Fruit fly (Drosophila melanogaster) whole organism, wandering third instar larva: ENCODE results near the gene CG34289.

Experiments used
- Abd-B ChIP-seq: fragments of >200 bp; optimal IDR thresholded peaks from 2 replicates; lab custom pipeline; 2017; ENCODE audit warnings: missing biosample characterization, missing genetic modification characterization
- CG32264 ChIP-seq: fragments of 200-800 bp; sonication (Bioruptor generic); optimal IDR thresholded peaks from 2 replicates; lab custom pipeline; 2016; ENCODE audit warnings: missing biosample characterization, missing genetic modification characterization
- CG9705 ChIP-seq: fragments of 200-800 bp; sonication (Bioruptor generic); optimal IDR thresholded peaks from 2 replicates; lab custom pipeline; 2018; ENCODE audit warnings: missing biosample characterization, mild to moderate bottlenecking, missing genetic modification characterization
- CrebA ChIP-seq: fragments of 200-800 bp; sonication (Bioruptor generic); optimal IDR thresholded peaks from 2 replicates; lab custom pipeline; 2016; ENCODE audit warnings: missing biosample characterization, mild to moderate bottlenecking, missing genetic modification characterization, borderline replicate concordance
- Dfd ChIP-seq: fragments of >200 bp; optimal IDR thresholded peaks from 2 replicates; lab custom pipeline; 2017; ENCODE audit warnings: missing biosample characterization, missing genetic modification characterization
- Dif ChIP-seq: fragments of 200-275, 200-300 bp; sonication (Bioruptor generic); optimal IDR thresholded peaks from 2 replicates; lab custom pipeline; 2018; ENCODE audit warnings: missing biosample characterization, missing genetic modification characterization; ENCODE audit not compliant: partially characterized antibody
- GATAd ChIP-seq: sonication (Bioruptor generic); optimal IDR thresholded peaks from 2 replicates; lab custom pipeline; 2016; ENCODE audit warnings: missing biosample characterization, missing genetic modification characterization
- HLH106 ChIP-seq: fragments of 200-800 bp; optimal IDR thresholded peaks from 3 replicates; lab custom pipeline; 2019; ENCODE audit warnings: missing biosample characterization, mild to moderate bottlenecking, missing genetic modification characterization, moderate library complexity
- Hnf4 ChIP-seq: fragments of 200-800 bp; sonication (Bioruptor generic); optimal IDR thresholded peaks from 2 replicates; lab custom pipeline; 2016; ENCODE audit warnings: missing biosample characterization, mild to moderate bottlenecking, missing genetic modification characterization
- Hr78 ChIP-seq: fragments of >200 bp; optimal IDR thresholded peaks from 2 replicates; lab custom pipeline; 2017; ENCODE audit warnings: missing biosample characterization, missing genetic modification characterization
- Hr83 ChIP-seq: fragments of 200-300 bp; sonication (Bioruptor generic); optimal IDR thresholded peaks from 2 replicates; lab custom pipeline; 2016; ENCODE audit warnings: missing biosample characterization, mild to moderate bottlenecking, missing genetic modification characterization, moderate library complexity; ENCODE audit not compliant: poor library complexity, severe bottlenecking
- Jra ChIP-seq: sonication (Bioruptor generic); optimal IDR thresholded peaks from 2 replicates; lab custom pipeline; 2016; ENCODE audit warnings: missing biosample characterization, missing genetic modification characterization
- Mio ChIP-seq: sonication (Bioruptor generic); optimal IDR thresholded peaks from 2 replicates; lab custom pipeline; 2016; ENCODE audit warnings: missing biosample characterization, missing genetic modification characterization
- Myc ChIP-seq: fragments of >200 bp; optimal IDR thresholded peaks from 2 replicates; lab custom pipeline; 2017
- N ChIP-seq: fragments of >200 bp; optimal IDR thresholded peaks from 2 replicates; lab custom pipeline; 2018; ENCODE audit warnings: missing biosample characterization, missing external identifiers, missing genetic modification characterization
- OdsH ChIP-seq: fragments of 200-800 bp; sonication (Bioruptor generic); optimal IDR thresholded peaks from 2 replicates; lab custom pipeline; 2016; ENCODE audit warnings: missing biosample characterization, mild to moderate bottlenecking, missing genetic modification characterization
- Rel ChIP-seq, 2 experiments: fragments of 200-800 bp; sonication (Bioruptor generic) in 1 of 2; optimal IDR thresholded peaks; 2 replicates in 1 of 2; 3 replicates in 1 of 2; lab custom pipeline; 2016 to 2019; ENCODE audit warnings: mild to moderate bottlenecking in 2 of 2, missing biosample characterization in 2 of 2, missing genetic modification characterization in 2 of 2, moderate library complexity in 1 of 2
- Sp1 ChIP-seq: fragments of 200-800 bp; sonication (Bioruptor generic); optimal IDR thresholded peaks from 3 replicates; lab custom pipeline; 2019; ENCODE audit warnings: missing biosample characterization, mild to moderate bottlenecking, missing genetic modification characterization, moderate library complexity
- Vsx2 ChIP-seq: fragments of 200-300, 225-300 bp; sonication (Bioruptor generic); optimal IDR thresholded peaks from 2 replicates; lab custom pipeline; 2018; ENCODE audit warnings: missing biosample characterization, missing genetic modification characterization; ENCODE audit not compliant: partially characterized antibody
- br ChIP-seq: fragments of 200-800 bp; sonication (Bioruptor generic); optimal IDR thresholded peaks from 2 replicates; lab custom pipeline; 2016; ENCODE audit warnings: missing biosample characterization, missing genetic modification characterization
- brk ChIP-seq: fragments of 200-800 bp; sonication (Bioruptor generic); optimal IDR thresholded peaks from 2 replicates; lab custom pipeline; 2016; ENCODE audit warnings: missing biosample characterization, mild to moderate bottlenecking, missing genetic modification characterization
- dsf ChIP-seq: sonication (Bioruptor generic); optimal IDR thresholded peaks from 2 replicates; lab custom pipeline; 2016; ENCODE audit warnings: missing biosample characterization, missing genetic modification characterization, borderline replicate concordance
- ey ChIP-seq: fragments of 200-800 bp; sonication (Bioruptor generic); optimal IDR thresholded peaks from 2 replicates; lab custom pipeline; 2016; ENCODE audit warnings: missing biosample characterization, missing genetic modification characterization
- fru ChIP-seq: fragments of 200-800 bp; sonication (Bioruptor generic); optimal IDR thresholded peaks from 3 replicates; lab custom pipeline; 2016; ENCODE audit warnings: missing biosample characterization, mild to moderate bottlenecking, missing genetic modification characterization
- jim ChIP-seq: fragments of 175-275, 200-325 bp; sonication (Bioruptor generic); optimal IDR thresholded peaks from 2 replicates; lab custom pipeline; 2016; ENCODE audit warnings: missing biosample characterization, mild to moderate bottlenecking, missing genetic modification characterization
- lola ChIP-seq: fragments of >200 bp; optimal IDR thresholded peaks from 2 replicates; lab custom pipeline; 2017; ENCODE audit warnings: missing biosample characterization, missing genetic modification characterization
- pan ChIP-seq: fragments of >200 bp; optimal IDR thresholded peaks from 2 replicates; lab custom pipeline; 2017
- psq ChIP-seq: fragments of 200-800 bp; sonication (Bioruptor generic); optimal IDR thresholded peaks from 3 replicates; lab custom pipeline; 2017; ENCODE audit warnings: missing biosample characterization, mild to moderate bottlenecking, missing genetic modification characterization, moderate library complexity
- sage ChIP-seq: fragments of 200-800 bp; sonication (Bioruptor generic); optimal IDR thresholded peaks from 2 replicates; lab custom pipeline; 2016; ENCODE audit warnings: missing biosample characterization, mild to moderate bottlenecking, missing genetic modification characterization
- sv ChIP-seq: fragments of 200-800 bp; sonication (Bioruptor generic); optimal IDR thresholded peaks from 3 replicates; lab custom pipeline; 2016; ENCODE audit warnings: missing biosample characterization, missing genetic modification characterization
- tai ChIP-seq: sonication (Bioruptor generic); optimal IDR thresholded peaks from 2 replicates; lab custom pipeline; 2016; ENCODE audit warnings: missing biosample characterization, missing genetic modification characterization
- usp ChIP-seq: fragments of >200 bp; optimal IDR thresholded peaks from 2 replicates; lab custom pipeline; 2017; ENCODE audit warnings: missing biosample characterization, missing genetic modification characterization
- woc ChIP-seq: sonication (Bioruptor generic); optimal IDR thresholded peaks from 2 replicates; lab custom pipeline; 2016; ENCODE audit warnings: missing biosample characterization, mild to moderate bottlenecking, missing genetic modification characterization

The CG34289 gene

dm6 chr3R:23530886-23531285 is 23.6 kb upstream of the CG34289 start, which contains the start of gene CG10175:
CG10175 (minus strand) TSS chr3R:23530986.
- TF ChIP-seq tai (GFP tag; lab: Kevin White, UChicago) (no peak), GATAd (GFP tag; lab: Kevin White, UChicago) (no peak), Rel (GFP tag; optimal IDR thresholded peaks at IDR 0.05; lab: Kevin White, UChicago) (no peak), Rel (tag; optimal IDR thresholded peaks at IDR 0.05; lab: Kevin White, UChicago) (no peak), Jra (GFP tag; lab: Kevin White, UChicago) (no peak), CG9705 (GFP tag; lab: Kevin White, UChicago) (no peak)

dm6 chr3R:23527396-23527795 is 20.1 kb upstream of the CG34289 start:
- TF ChIP-seq Rel (GFP tag; optimal IDR thresholded peaks at IDR 0.05; lab: Kevin White, UChicago): no peak
- no peak for TF ChIP-seq Rel (tag; optimal IDR thresholded peaks at IDR 0.05; lab: Kevin White, UChicago)
- TF ChIP-seq dsf (GFP tag; lab: Kevin White, UChicago): no peak
- TF ChIP-seq jim (GFP tag; lab: Kevin White, UChicago): no peak
- no peak for TF ChIP-seq psq (GFP tag; lab: Kevin White, UChicago)
- no peak for TF ChIP-seq GATAd (GFP tag; lab: Kevin White, UChicago)
- TF ChIP-seq Vsx2 (GFP tag; lab: Kevin White, UChicago): no peak
- TF ChIP-seq Mio (GFP tag; lab: Kevin White, UChicago): no peak
- no peak for TF ChIP-seq usp (GFP tag; lab: Kevin White, UChicago)
- no peak for TF ChIP-seq Dif (GFP tag; lab: Kevin White, UChicago)
- TF ChIP-seq Hnf4: no peak
- TF ChIP-seq Jra (GFP tag; lab: Kevin White, UChicago): no peak
- no peak for TF ChIP-seq N
- no peak for TF ChIP-seq CG9705 (GFP tag; lab: Kevin White, UChicago)
- TF ChIP-seq Dfd (GFP tag; lab: Kevin White, UChicago): no peak
- no peak for TF ChIP-seq Abd-B (GFP tag; lab: Kevin White, UChicago)
- no peak for TF ChIP-seq OdsH
- TF ChIP-seq br (GFP tag; lab: Kevin White, UChicago): no peak
- no peak for TF ChIP-seq fru
- TF ChIP-seq, all 38 proteins: peak for 0

- TF ChIP-seq Dif (GFP tag; lab: Kevin White, UChicago): no peak
- no peak for TF ChIP-seq Rel (GFP tag; optimal IDR thresholded peaks at IDR 0.05; lab: Kevin White, UChicago)
- TF ChIP-seq Rel (tag; optimal IDR thresholded peaks at IDR 0.05; lab: Kevin White, UChicago): no peak
- no peak for TF ChIP-seq Jra (GFP tag; lab: Kevin White, UChicago)
- no peak for TF ChIP-seq GATAd (GFP tag; lab: Kevin White, UChicago)
- no peak for TF ChIP-seq brk
- TF ChIP-seq Vsx2 (GFP tag; lab: Kevin White, UChicago): no peak
- TF ChIP-seq Sp1 (GFP tag; lab: Kevin White, UChicago): no peak
- no peak for TF ChIP-seq pan (lab: Kevin White, UChicago)
- no peak for TF ChIP-seq HLH106
- no peak for TF ChIP-seq N
These were observed 18.8 kb upstream of the CG34289 start for dm6 chr3R:23526069-23526468.

- TF ChIP-seq sage: no peak
- no peak for TF ChIP-seq br (GFP tag; lab: Kevin White, UChicago)
- TF ChIP-seq Rel (GFP tag; optimal IDR thresholded peaks at IDR 0.05; lab: Kevin White, UChicago): no peak
- no peak for TF ChIP-seq Rel (tag; optimal IDR thresholded peaks at IDR 0.05; lab: Kevin White, UChicago)
- no peak for TF ChIP-seq OdsH
- TF ChIP-seq Myc: no peak
These were observed 15.0 kb upstream of the CG34289 start for dm6 chr3R:23522296-23522695.

- TF ChIP-seq usp (GFP tag; lab: Kevin White, UChicago) (no peak), CrebA (GFP tag; lab: Kevin White, UChicago) (no peak), Sp1 (GFP tag; lab: Kevin White, UChicago) (no peak), OdsH (no peak), lola (GFP tag; lab: Kevin White, UChicago) (no peak), jim (GFP tag; lab: Kevin White, UChicago) (no peak), ey (GFP tag; lab: Kevin White, UChicago) (no peak), Hr78 (GFP tag; lab: Kevin White, UChicago) (no peak), Myc (no peak), Hr83 (GFP tag; lab: Kevin White, UChicago) (no peak), Hnf4 (no peak), sv (GFP tag; lab: Kevin White, UChicago) (no peak), woc (GFP tag; lab: Kevin White, UChicago) (no peak), GATAd (GFP tag; lab: Kevin White, UChicago) (no peak), CG9705 (GFP tag; lab: Kevin White, UChicago) (no peak), CG32264 (GFP tag; lab: Kevin White, UChicago) (no peak), fru (no peak), tai (GFP tag; lab: Kevin White, UChicago) (no peak)
- TF ChIP-seq, all 38 proteins: peak for 0
These were observed 14.2 kb upstream of the CG34289 start, which contains the start of gene CG10177 for dm6 chr3R:23521483-23521882. CG10177 (minus strand) TSS chr3R:23521583.
